Worm (Caenorhabditis elegans): ENCODE measurements around the gene F21D5.3.

ce11 chrIV:8728122-8728521, 2.5 kb upstream of the F21D5.3 start, which contains the start of gene otub-3:
- TF ChIP-seq dao-5 (tag; optimal IDR thresholded peaks at IDR 0.05): no peak
- no peak for TF ChIP-seq him-1 (tag; optimal IDR thresholded peaks at IDR 0.05)
- no peak for TF ChIP-seq W03F9.2 (tag; optimal IDR thresholded peaks at IDR 0.05)
